Fruit fly (Drosophila melanogaster): ENCODE data around the gene CG45413.

The CG45413 gene

dm6 chr3L:6955254-6956229 lies 23.8 kb upstream of the CG45413 start, which contains the start of the genes CG10077 and CG9948 (continued):
- TF ChIP-seq CG18011 (GFP tag; optimal IDR thresholded peaks at IDR 0.05) (peak; percentile 59), CG3163 (GFP tag; optimal IDR thresholded peaks at IDR 0.05) (no peak), Dip3 (GFP tag; optimal IDR thresholded peaks at IDR 0.05) (peak; percentile 64), CG30431 (GFP tag; optimal IDR thresholded peaks at IDR 0.05) (no peak), CG17359 (tag; optimal IDR thresholded peaks at IDR 0.05) (peak; percentile 91), CG14860 (GFP tag; IDR thresholded peaks at IDR 0.05; ENCODE audit: partially characterized antibody) (peak; percentile 82), ERR (GFP tag; optimal IDR thresholded peaks at IDR 0.05) (peak; percentile 21), exex (tag; optimal IDR thresholded peaks at IDR 0.05) (no peak), Bteb2 (GFP tag; optimal IDR thresholded peaks at IDR 0.05) (peak; percentile 37), tll (GFP tag; optimal IDR thresholded peaks at IDR 0.05) (no peak), zf30C (GFP tag; optimal IDR thresholded peaks at IDR 0.05) (no peak), Sry-δ (GFP tag; optimal IDR thresholded peaks at IDR 0.05) (peak; percentile 80), ken (GFP tag; IDR thresholded peaks at IDR 0.05) (peak; percentile 86), CG34376 (GFP tag; optimal IDR thresholded peaks at IDR 0.05) (peak; percentile 77), btn (GFP tag; optimal IDR thresholded peaks at IDR 0.05) (no peak), Optix (GFP tag; IDR thresholded peaks at IDR 0.05) (peak; percentile 74; the same call in 2 of the 3 replicates), Stat92E (GFP tag; optimal IDR thresholded peaks at IDR 0.05) (peak in 1 of 3 experiments; percentile 76), Rfx (GFP tag; IDR thresholded peaks at IDR 0.05) (peak; percentile 94), Deaf1 (tag; optimal IDR thresholded peaks at IDR 0.05) (peak; percentile 65), nerfin-1 (tag; optimal IDR thresholded peaks at IDR 0.05) (peak; percentile 85), ab (GFP tag; optimal IDR thresholded peaks at IDR 0.05) (peak; percentile 24), ssp (GFP tag; IDR thresholded peaks at IDR 0.05) (peak; percentile 72), gem (tag; optimal IDR thresholded peaks at IDR 0.05) (peak; percentile 95), aop (GFP tag; IDR thresholded peaks at IDR 0.05) (0 out of 2 replicates have a peak, but pooled peaks have one; percentile 17), Dbx (GFP tag; IDR thresholded peaks at IDR 0.05) (peak; percentile 91), NC2α (GFP tag; optimal IDR thresholded peaks at IDR 0.05) (peak; percentile 18), CG11398 (GFP tag; optimal IDR thresholded peaks at IDR 0.05) (no peak), CrebB (tag; optimal IDR thresholded peaks at IDR 0.05) (peak; percentile 84), Xrp1 (GFP tag; IDR thresholded peaks at IDR 0.05) (peak; percentile 95), CG11695 (GFP tag; IDR thresholded peaks at IDR 0.05) (peak; percentile 85), Nf-YA (GFP tag; IDR thresholded peaks at IDR 0.05) (peak; percentile 80), CG17328 (GFP tag; IDR thresholded peaks at IDR 0.05) (peak; percentile 93), CG16813 (GFP tag; IDR thresholded peaks at IDR 0.05; ENCODE audit: partially characterized antibody) (peak; percentile 82), ato (GFP tag; IDR thresholded peaks at IDR 0.05; ENCODE audit: partially characterized antibody) (peak; percentile 76), luna (GFP tag; optimal IDR thresholded peaks at IDR 0.05) (peak; percentile 1), slp2 (GFP tag; optimal IDR thresholded peaks at IDR 0.05) (peak; percentile 19), CG17612 (GFP tag; IDR thresholded peaks at IDR 0.05) (peak; percentile 79), zen (tag; optimal IDR thresholded peaks at IDR 0.05) (peak; percentile 87), CG10462 (GFP tag; optimal IDR thresholded peaks at IDR 0.05) (peak; percentile 77), phol (tag; optimal IDR thresholded peaks at IDR 0.05) (peak; percentile 94), BEAF-32 (GFP tag; optimal IDR thresholded peaks at IDR 0.05) (peak; percentile 79), kay (GFP tag; optimal IDR thresholded peaks at IDR 0.05) (peak; percentile 47), dmrt99B (tag; optimal IDR thresholded peaks at IDR 0.05) (peak; percentile 91), CG17829 (tag; optimal IDR thresholded peaks at IDR 0.05) (peak; percentile 90), gsb (GFP tag; IDR thresholded peaks at IDR 0.05) (peak; percentile 86), crc (GFP tag; optimal IDR thresholded peaks at IDR 0.05) (peak; percentile 44), CG12659 (GFP tag; optimal IDR thresholded peaks at IDR 0.05) (peak; percentile 86), CG7987 (GFP tag; optimal IDR thresholded peaks at IDR 0.05) (peak; percentile 79)

Data from whole organism, embryonic.